Worm (Caenorhabditis elegans) whole organism, L1 larva: ENCODE results near the gene F21C10.1.

Experiments used
- C04F5.9 ChIP-seq: sonication (generic microtip); optimal IDR thresholded peaks from 2 replicates; lab custom pipeline; 2016; ENCODE audit warnings: missing genetic modification characterization, missing compliant biosample characterization
- C34B4.2 ChIP-seq: sonication (generic microtip); optimal IDR thresholded peaks from 2 replicates; lab custom pipeline; 2017; ENCODE audit warnings: mild to moderate bottlenecking, missing genetic modification characterization, missing compliant biosample characterization
- F16B12.6 ChIP-seq: fragments of 150-350 bp; optimal IDR thresholded peaks from 2 replicates; lab custom pipeline; 2014; ENCODE audit warnings: missing biosample characterization, missing genetic modification characterization
- aly-2 ChIP-seq: fragments of 150-350 bp; optimal IDR thresholded peaks from 2 replicates; lab custom pipeline; 2014; ENCODE audit warnings: missing biosample characterization, missing genetic modification characterization
- ama-1 ChIP-seq: fragments of 150-350 bp; optimal IDR thresholded peaks from 2 replicates; lab custom pipeline; 2014
- blmp-1 ChIP-seq: fragments of 150-350 bp; optimal IDR thresholded peaks from 2 replicates; lab custom pipeline; 2014; ENCODE audit warnings: missing biosample characterization, missing genetic modification characterization
- ceh-82 ChIP-seq, 3 experiments: fragments of 150-350 bp in 1 of 3; sonication (generic microtip) in 2 of 3; optimal IDR thresholded peaks; 2 replicates each; lab custom pipeline; 2014 to 2017; ENCODE audit warnings: missing biosample characterization in 3 of 3, missing genetic modification characterization in 3 of 3
- ces-1 ChIP-seq: fragments of 150-350 bp; optimal IDR thresholded peaks from 2 replicates; lab custom pipeline; 2014; ENCODE audit warnings: missing biosample characterization, missing genetic modification reagents, missing genetic modification characterization
- dsc-1 ChIP-seq: sonication (generic microtip); optimal IDR thresholded peaks from 2 replicates; lab custom pipeline; 2016; ENCODE audit warnings: mild to moderate bottlenecking, missing genetic modification characterization, missing compliant biosample characterization
- efl-1 ChIP-seq, 4 experiments: fragments of 150-350 bp; optimal IDR thresholded peaks in 3 of 4; peaks in 1 of 4; 1 replicate in 1 of 4; 2 replicates in 3 of 4; lab custom pipeline; 2014; ENCODE audit warnings: missing biosample characterization in 2 of 4, missing genetic modification characterization in 2 of 4, missing genetic modification reagents in 2 of 4
- efl-3 ChIP-seq: fragments of 200-800 bp; sonication (Bioruptor generic); optimal IDR thresholded peaks from 2 replicates; lab custom pipeline; 2018; ENCODE audit warnings: mild to moderate bottlenecking, missing genetic modification characterization, missing compliant biosample characterization
- egl-27 ChIP-seq, 2 experiments: fragments of 150-350 bp in 1 of 2; sonication (generic microtip); optimal IDR thresholded peaks; 3 replicates each; lab custom pipeline; 2017 to 2018; ENCODE audit warnings: missing biosample characterization in 2 of 2, missing genetic modification characterization in 2 of 2, missing genetic modification reagents in 2 of 2
- elt-3 ChIP-seq, 6 experiments: fragments of 150-350 bp in 1 of 6; sonication (generic microtip); optimal IDR thresholded peaks; 2 replicates each; lab custom pipeline; 2017 to 2018; ENCODE audit warnings: missing biosample characterization in 6 of 6, missing genetic modification characterization in 6 of 6, inconsistent platforms in 1 of 6
- ets-5 ChIP-seq: fragments of 200-800 bp; sonication (Bioruptor generic); IDR thresholded peaks from 2 replicates; pipeline ENCODE4 v1.3.6; 2022; ENCODE audit warnings: missing genetic modification characterization, missing compliant biosample characterization
- fkh-8 ChIP-seq: sonication (generic microtip); optimal IDR thresholded peaks from 2 replicates; lab custom pipeline; 2016; ENCODE audit warnings: mild to moderate bottlenecking, missing genetic modification characterization, missing compliant biosample characterization
- fos-1 ChIP-seq: fragments of 150-350 bp; optimal IDR thresholded peaks from 2 replicates; lab custom pipeline; 2014; ENCODE audit warnings: missing biosample characterization, missing genetic modification characterization
- hpl-2 ChIP-seq: fragments of 150-350 bp; optimal IDR thresholded peaks from 2 replicates; lab custom pipeline; 2014; ENCODE audit warnings: missing biosample characterization, missing genetic modification reagents, missing genetic modification characterization
- irx-1 ChIP-seq: sonication (generic microtip); optimal IDR thresholded peaks from 2 replicates; lab custom pipeline; 2016; ENCODE audit warnings: missing genetic modification characterization, missing compliant biosample characterization
- jun-1 ChIP-seq: fragments of 150-350 bp; optimal IDR thresholded peaks from 2 replicates; lab custom pipeline; 2014; ENCODE audit warnings: missing biosample characterization, missing genetic modification reagents, missing genetic modification characterization
- lin-14 ChIP-seq: fragments of 200-800 bp; sonication (Bioruptor generic); optimal IDR thresholded peaks from 2 replicates; lab custom pipeline; 2018; ENCODE audit warnings: mild to moderate bottlenecking, missing genetic modification characterization, moderate library complexity, missing compliant biosample characterization
- lin-35 ChIP-seq, 2 experiments: fragments of 150-350 bp; optimal IDR thresholded peaks; 2 replicates each; lab custom pipeline; 2014; ENCODE audit warnings: missing biosample characterization in 2 of 2, missing genetic modification characterization in 2 of 2, missing genetic modification reagents in 2 of 2
- lir-3 ChIP-seq: sonication (generic microtip); optimal IDR thresholded peaks from 2 replicates; lab custom pipeline; 2016; ENCODE audit warnings: mild to moderate bottlenecking, missing genetic modification characterization, moderate library complexity, missing compliant biosample characterization; ENCODE audit not compliant: poor library complexity
- lsy-2 ChIP-seq, 2 experiments: fragments of 150-350 bp; optimal IDR thresholded peaks; 2 replicates each; lab custom pipeline; 2014; ENCODE audit warnings: missing biosample characterization in 2 of 2, missing genetic modification characterization in 2 of 2
- mab-9 ChIP-seq: fragments of 200-800 bp; sonication (Bioruptor generic); IDR thresholded peaks from 2 replicates; pipeline ENCODE4 v1.3.6; 2022; ENCODE audit warnings: missing genetic modification reagents, missing genetic modification characterization, missing compliant biosample characterization
- mef-2 ChIP-seq: fragments of 150-350 bp; optimal IDR thresholded peaks from 2 replicates; lab custom pipeline; 2014; ENCODE audit warnings: missing biosample characterization, missing genetic modification characterization
- mep-1 ChIP-seq: fragments of 150-350 bp; optimal IDR thresholded peaks from 2 replicates; lab custom pipeline; 2014; ENCODE audit warnings: missing biosample characterization, missing genetic modification characterization
- nhr-11 ChIP-seq: fragments of 150-350 bp; optimal IDR thresholded peaks from 2 replicates; lab custom pipeline; 2014; ENCODE audit warnings: missing biosample characterization, missing genetic modification characterization
- nhr-12 ChIP-seq: sonication (generic microtip); optimal IDR thresholded peaks from 2 replicates; lab custom pipeline; 2017; ENCODE audit warnings: missing biosample characterization, missing genetic modification characterization
- nhr-19 ChIP-seq: fragments of 200-800 bp; sonication (Bioruptor generic); conservative IDR thresholded peaks from 2 replicates; pipeline ENCODE4 v1.3.6; 2022; ENCODE audit warnings: missing genetic modification characterization, missing compliant biosample characterization
- nhr-20 ChIP-seq: sonication (generic microtip); optimal IDR thresholded peaks from 2 replicates; lab custom pipeline; 2016; ENCODE audit warnings: mild to moderate bottlenecking, missing genetic modification characterization, missing compliant biosample characterization
- nhr-47 ChIP-seq: sonication (generic microtip); optimal IDR thresholded peaks from 2 replicates; lab custom pipeline; 2016; ENCODE audit warnings: mild to moderate bottlenecking, missing genetic modification characterization, moderate library complexity, missing compliant biosample characterization
- nhr-71 ChIP-seq: sonication (generic microtip); optimal IDR thresholded peaks from 2 replicates; lab custom pipeline; 2016; ENCODE audit warnings: mild to moderate bottlenecking, missing genetic modification characterization, moderate library complexity, missing compliant biosample characterization
- nhr-76 ChIP-seq: sonication (generic microtip); optimal IDR thresholded peaks from 2 replicates; lab custom pipeline; 2017; ENCODE audit warnings: missing biosample characterization, missing genetic modification characterization
- nhr-85 ChIP-seq: sonication (generic microtip); peaks from one replicate; lab custom pipeline; 2016; ENCODE audit warnings: missing genetic modification characterization, inconsistent platforms, missing compliant biosample characterization
- nhr-90 ChIP-seq: sonication (generic microtip); optimal IDR thresholded peaks from 2 replicates; lab custom pipeline; 2016; ENCODE audit warnings: mild to moderate bottlenecking, missing genetic modification characterization, missing compliant biosample characterization; ENCODE audit not compliant: poor library complexity
- pax-3 ChIP-seq: fragments of 200-800 bp; sonication (Bioruptor generic); optimal IDR thresholded peaks from 2 replicates; lab custom pipeline; 2018; ENCODE audit warnings: mild to moderate bottlenecking, missing genetic modification characterization, moderate library complexity, missing compliant biosample characterization
- rnt-1 ChIP-seq: sonication (generic microtip); optimal IDR thresholded peaks from 2 replicates; lab custom pipeline; 2016; ENCODE audit warnings: mild to moderate bottlenecking, missing genetic modification characterization, moderate library complexity, missing compliant biosample characterization
- snu-23 ChIP-seq: sonication (generic microtip); optimal IDR thresholded peaks from 2 replicates; lab custom pipeline; 2016; ENCODE audit warnings: missing genetic modification characterization, missing compliant biosample characterization
- unc-62 ChIP-seq: fragments of 150-350 bp; optimal IDR thresholded peaks from 2 replicates; lab custom pipeline; 2014; ENCODE audit warnings: missing biosample characterization, missing genetic modification reagents, missing genetic modification characterization
- unc-86 ChIP-seq: sonication (generic microtip); optimal IDR thresholded peaks from 2 replicates; lab custom pipeline; 2016; ENCODE audit warnings: missing genetic modification characterization, missing compliant biosample characterization
- vab-15 ChIP-seq: sonication (generic microtip); optimal IDR thresholded peaks from 2 replicates; lab custom pipeline; 2017; ENCODE audit warnings: missing genotype, mild to moderate bottlenecking, missing genetic modification characterization, missing compliant biosample characterization
- ztf-11 ChIP-seq, 2 experiments: sonication (generic microtip); optimal IDR thresholded peaks; 2 replicates each; lab custom pipeline; 2016 to 2017; ENCODE audit warnings: missing genetic modification characterization in 2 of 2, missing biosample characterization in 1 of 2, missing compliant biosample characterization in 1 of 2
- ztf-4 ChIP-seq: fragments of 150-350 bp; optimal IDR thresholded peaks from 2 replicates; lab custom pipeline; 2014; ENCODE audit warnings: missing biosample characterization, missing genetic modification characterization

Gene F21C10.1

ce11 chrV:9159146-9159717 lies 27.1 kb downstream of the F21C10.1 start:
- TF ChIP-seq nhr-71 (tag; lab: Kevin White, UChicago) (peak; percentile 25), nhr-85 (peak; percentile 59), nhr-90 (peak; percentile 7), aly-2 (tag; lab: Kevin White, UChicago) (peak; percentile 60)
- TF ChIP-seq, all 84 proteins: peak for 4; not testable (repeated sequence) for 80

- TF ChIP-seq elt-3 (tag; optimal IDR thresholded peaks at IDR 0.05; lab: Kevin White, UChicago) (peak in 2 of 6 experiments; percentile 36 to 39), nhr-85 (peak; percentile 93), efl-3 (GFP tag; lab: Kevin White, UChicago) (no peak), egl-27 (tag; optimal IDR thresholded peaks at IDR 0.05; lab: Kevin White, UChicago) (no peak), mep-1 (no peak), nhr-11 (tag; lab: Kevin White, UChicago) (no peak), ama-1 (lab: Kevin White, UChicago) (peak; percentile 13), nhr-12 (tag; lab: Kevin White, UChicago) (no peak), nhr-76 (tag; lab: Kevin White, UChicago) (no peak), lir-3 (no peak), ets-5 (no peak), fos-1 (tag; lab: Kevin White, UChicago) (no peak), mef-2 (tag; lab: Kevin White, UChicago) (no peak), lin-35 (GFP tag; optimal IDR thresholded peaks at IDR 0.05; lab: Kevin White, UChicago) (peak in 1 of 2 experiments; percentile 26), lin-14 (peak; percentile 68), rnt-1 (tag; lab: Kevin White, UChicago) (no peak), mab-9 (GFP tag; lab: Robert Waterston, UW) (no peak), snu-23 (GFP tag; lab: Kevin White, UChicago) (peak; percentile 59), hpl-2 (GFP tag; lab: Kevin White, UChicago) (no peak), ztf-11 (tag; optimal IDR thresholded peaks at IDR 0.05; lab: Kevin White, UChicago) (no peak), pax-3 (tag; lab: Kevin White, UChicago) (no peak), efl-1 (optimal IDR thresholded peaks at IDR 0.05; lab: Kevin White, UChicago) (no peak), efl-1 (GFP tag; optimal IDR thresholded peaks at IDR 0.05 in 1 of 2; lab: Kevin White, UChicago) (peak in 1 of 2 experiments; percentile 82), nhr-71 (tag; lab: Kevin White, UChicago) (peak; percentile 55), ceh-82 (tag; optimal IDR thresholded peaks at IDR 0.05; lab: Kevin White, UChicago) (no peak), blmp-1 (tag; lab: Kevin White, UChicago) (peak; percentile 38), fkh-8 (tag; lab: Kevin White, UChicago) (no peak), lsy-2 (tag; optimal IDR thresholded peaks at IDR 0.05; lab: Kevin White, UChicago) (no peak), unc-62 (GFP tag; lab: Kevin White, UChicago) (no peak), F16B12.6 (tag; lab: Kevin White, UChicago) (no peak), ztf-4 (no peak), nhr-19 (peak; percentile 39; the same call in 1 of the 2 replicates), nhr-47 (no peak), nhr-20 (tag; lab: Kevin White, UChicago) (peak; percentile 64), ces-1 (GFP tag; lab: Kevin White, UChicago) (no peak), jun-1 (tag; lab: Kevin White, UChicago) (no peak), irx-1 (no peak), C04F5.9 (tag; lab: Kevin White, UChicago) (no peak), vab-15 (no peak), unc-86 (tag; lab: Kevin White, UChicago) (no peak), dsc-1 (tag; lab: Kevin White, UChicago) (no peak), C34B4.2 (tag; lab: Kevin White, UChicago) (no peak)
Measured at ce11 chrV:9160224-9160886, 28.2 kb downstream of the F21C10.1 start, which contains the start of gene col-144. Gene col-144 (minus strand): TSS chrV:9160642.
